Fruit fly (Drosophila melanogaster): ENCODE data around the gene CG14664.
A peak's percentile ranks its signal among the peaks of the same experiment; 100 is the strongest.

The CG14664 gene

dm6 chr3R:5252853-5253252, 28.9 kb downstream of the CG14664 start, which contains the start of gene CG1113:
Gene CG1113 (plus strand): TSS chr3R:5253153.
- no peak for TF ChIP-seq noc (tag; optimal IDR thresholded peaks at IDR 0.05)

- peak; percentile 77 for TF ChIP-seq noc (tag; optimal IDR thresholded peaks at IDR 0.05)
Measured at dm6 chr3R:5256462-5257146, 32.7 kb downstream of the CG14664 start, which contains the start of the genes Enoph and Hph. Gene Enoph (minus strand): TSS chr3R:5256681. Gene Hph (plus strand): TSS chr3R:5257037.

dm6 chr3R:5257147-5257487, 33.2 kb downstream of the CG14664 start:
- no peak for TF ChIP-seq noc (tag; optimal IDR thresholded peaks at IDR 0.05)

- no peak for TF ChIP-seq noc (tag; optimal IDR thresholded peaks at IDR 0.05)
Measured at dm6 chr3R:5261262-5261661, 37.3 kb downstream of the CG14664 start.

dm6 chr3R:5261996-5262535, 38.1 kb downstream of the CG14664 start:
- TF ChIP-seq noc (tag; optimal IDR thresholded peaks at IDR 0.05) = no peak

- TF ChIP-seq noc (tag; optimal IDR thresholded peaks at IDR 0.05) = no peak
Measured at dm6 chr3R:5262592-5262991, 38.7 kb downstream of the CG14664 start, which contains the start of gene Tim17a2. Gene Tim17a2 (minus strand): TSS chr3R:5262692.

dm6 chr3R:5263311-5264250, 39.6 kb downstream of the CG14664 start:
- no peak for TF ChIP-seq noc (tag; optimal IDR thresholded peaks at IDR 0.05)

- peak; percentile 72 for TF ChIP-seq noc (tag; optimal IDR thresholded peaks at IDR 0.05)
Measured at dm6 chr3R:5264251-5265098, 40.5 kb downstream of the CG14664 start.

- TF ChIP-seq noc (tag; optimal IDR thresholded peaks at IDR 0.05) = no peak
Measured at dm6 chr3R:5266282-5266681, 42.3 kb downstream of the CG14664 start.

dm6 chr3R:5268495-5268894, 44.6 kb downstream of the CG14664 start:
- no peak for TF ChIP-seq noc (tag; optimal IDR thresholded peaks at IDR 0.05)

dm6 chr3R:5270806-5271205, 46.9 kb downstream of the CG14664 start:
- no peak for TF ChIP-seq noc (tag; optimal IDR thresholded peaks at IDR 0.05)
